Worm (Caenorhabditis elegans) whole organism, L4 larva: ENCODE results near the gene Y38E10A.35.

Experiments used
- F26F4.8 ChIP-seq: fragments of 200-800 bp; sonication (Bioruptor generic); conservative IDR thresholded peaks from 2 replicates; pipeline ENCODE4 v1.3.6; 2022; ENCODE audit warnings: missing genetic modification characterization, missing compliant biosample characterization
- F49E8.2 ChIP-seq: sonication (generic microtip); optimal IDR thresholded peaks from 2 replicates; lab custom pipeline; 2016; ENCODE audit warnings: missing compliant biosample characterization, mild to moderate bottlenecking, missing genetic modification characterization, borderline replicate concordance
- T26A8.4 ChIP-seq: fragments of 200-800 bp; sonication (Bioruptor generic); IDR thresholded peaks from 2 replicates; pipeline ENCODE4 v1.3.6; 2022; ENCODE audit warnings: missing genetic modification characterization, missing compliant biosample characterization
- Y105C5A.15 ChIP-seq: fragments of 200-800 bp; sonication (Bioruptor generic); IDR thresholded peaks from 2 replicates; pipeline ENCODE4 v1.3.6; 2022; ENCODE audit warnings: missing genetic modification characterization, missing compliant biosample characterization
- Y75B8A.6 ChIP-seq: fragments of 200-800 bp; sonication (Bioruptor generic); IDR thresholded peaks from 2 replicates; pipeline ENCODE4 v1.3.6; 2022; ENCODE audit warnings: missing genetic modification reagents, missing genetic modification characterization, missing compliant biosample characterization
- ZK546.5 ChIP-seq, 2 experiments: sonication (generic microtip); optimal IDR thresholded peaks; 2 replicates each; lab custom pipeline; 2017; ENCODE audit warnings: missing biosample characterization in 2 of 2, missing genetic modification characterization in 2 of 2
- aly-2 ChIP-seq: sonication (generic microtip); optimal IDR thresholded peaks from 2 replicates; lab custom pipeline; 2018; ENCODE audit warnings: missing biosample characterization, missing genetic modification characterization
- arid-1 ChIP-seq: fragments of 200-800 bp; sonication (Bioruptor generic); conservative IDR thresholded peaks from 2 replicates; pipeline ENCODE4 v1.3.6; 2022; ENCODE audit warnings: missing genetic modification reagents, missing genetic modification characterization, missing compliant biosample characterization
- ceh-28 ChIP-seq: fragments of 150-350 bp; optimal IDR thresholded peaks from 2 replicates; lab custom pipeline; 2014; ENCODE audit warnings: missing biosample characterization, missing genetic modification reagents, missing genetic modification characterization
- ceh-44 ChIP-seq: fragments of 200-800 bp; sonication (Bioruptor generic); IDR thresholded peaks from 2 replicates; pipeline ENCODE4 v1.3.6; 2022; ENCODE audit warnings: missing genetic modification reagents, missing genetic modification characterization, missing compliant biosample characterization
- ceh-62 ChIP-seq: sonication (generic microtip); optimal IDR thresholded peaks from 2 replicates; lab custom pipeline; 2017; ENCODE audit warnings: missing biosample characterization, missing genetic modification characterization
- ceh-82 ChIP-seq: sonication (generic microtip); optimal IDR thresholded peaks from 2 replicates; lab custom pipeline; 2017; ENCODE audit warnings: missing biosample characterization, missing genetic modification characterization
- ces-1 ChIP-seq: fragments of 150-350 bp; sonication (generic microtip); optimal IDR thresholded peaks from 4 replicates; lab custom pipeline; 2014; ENCODE audit warnings: missing biosample characterization, missing genetic modification reagents, missing genetic modification characterization
- cey-2 ChIP-seq: sonication (generic microtip); optimal IDR thresholded peaks from 3 replicates; lab custom pipeline; 2017; ENCODE audit warnings: missing genetic modification characterization, mild to moderate bottlenecking, missing compliant biosample characterization, antibody characterized with exemption, borderline replicate concordance; ENCODE audit not compliant: insufficient read depth
- daf-12 ChIP-seq: fragments of 150-350 bp; optimal IDR thresholded peaks from 2 replicates; lab custom pipeline; 2014; ENCODE audit warnings: missing biosample characterization, missing genetic modification reagents, missing genetic modification characterization
- dmd-6 ChIP-seq: fragments of 200-800 bp; sonication (Bioruptor generic); IDR thresholded peaks from 2 replicates; pipeline ENCODE4 v1.3.6; 2022; ENCODE audit warnings: missing genetic modification reagents, missing genetic modification characterization, missing compliant biosample characterization
- dmd-9 ChIP-seq: fragments of 200-800 bp; sonication (Bioruptor generic); IDR thresholded peaks from 2 replicates; pipeline ENCODE4 v1.3.6; 2022; ENCODE audit warnings: missing genetic modification reagents, missing genetic modification characterization, missing compliant biosample characterization
- dve-1 ChIP-seq: sonication (generic microtip); optimal IDR thresholded peaks from 2 replicates; lab custom pipeline; 2017; ENCODE audit warnings: antibody characterized with exemption, mild to moderate bottlenecking, missing genetic modification characterization, missing compliant biosample characterization; ENCODE audit not compliant: insufficient read depth
- hif-1 ChIP-seq, 2 experiments: sonication (generic microtip); optimal IDR thresholded peaks; 2 replicates each; lab custom pipeline; 2016 to 2017; ENCODE audit warnings: missing compliant biosample characterization in 2 of 2, missing genetic modification characterization in 2 of 2, missing genetic modification reagents in 2 of 2, missing genotype in 2 of 2, mild to moderate bottlenecking in 1 of 2
- lin-13 ChIP-seq: fragments of 150-350 bp; optimal IDR thresholded peaks from 2 replicates; lab custom pipeline; 2014; ENCODE audit warnings: missing biosample characterization, missing genetic modification reagents, missing genetic modification characterization
- lin-38 ChIP-seq: fragments of 200-800 bp; sonication (Bioruptor generic); IDR thresholded peaks from 2 replicates; pipeline ENCODE4 v1.3.6; 2022; ENCODE audit warnings: missing genetic modification reagents, missing genetic modification characterization, missing compliant biosample characterization
- mdl-1 ChIP-seq, 2 experiments: fragments of 150-350 bp in 1 of 2; sonication (generic microtip) in 1 of 2; optimal IDR thresholded peaks; 2 replicates each; lab custom pipeline; 2014 to 2017; ENCODE audit warnings: missing biosample characterization in 2 of 2, missing genetic modification characterization in 2 of 2
- mep-1 ChIP-seq: fragments of 150-350 bp; sonication (generic microtip); optimal IDR thresholded peaks from 3 replicates; lab custom pipeline; 2014; ENCODE audit warnings: missing biosample characterization, missing genetic modification characterization
- mes-2 ChIP-seq: sonication (generic microtip); optimal IDR thresholded peaks from 2 replicates; lab custom pipeline; 2016; ENCODE audit warnings: missing genotype, mild to moderate bottlenecking, missing genetic modification characterization, missing compliant biosample characterization; ENCODE audit not compliant: poor library complexity, severe bottlenecking
- mxl-2 ChIP-seq: fragments of 200-800 bp; sonication (Bioruptor generic); conservative IDR thresholded peaks from 2 replicates; pipeline ENCODE4 v1.3.6; 2022; ENCODE audit warnings: missing genetic modification reagents, missing genetic modification characterization, missing compliant biosample characterization
- mxl-3 ChIP-seq: fragments of 200-800 bp; sonication (Bioruptor generic); optimal IDR thresholded peaks from 2 replicates; lab custom pipeline; 2018; ENCODE audit warnings: mild to moderate bottlenecking, missing genetic modification characterization, missing compliant biosample characterization
- nhr-102 ChIP-seq: sonication (generic microtip); optimal IDR thresholded peaks from 2 replicates; lab custom pipeline; 2016; ENCODE audit warnings: mild to moderate bottlenecking, missing genetic modification characterization, moderate library complexity, missing compliant biosample characterization
- nhr-25 ChIP-seq: sonication (generic microtip); optimal IDR thresholded peaks from 2 replicates; lab custom pipeline; 2017; ENCODE audit warnings: missing genetic modification characterization, mild to moderate bottlenecking, missing compliant biosample characterization, antibody characterized with exemption, moderate library complexity, borderline replicate concordance; ENCODE audit not compliant: insufficient read depth
- nhr-28 ChIP-seq: fragments of 150-350 bp; optimal IDR thresholded peaks from 2 replicates; lab custom pipeline; 2014; ENCODE audit warnings: missing biosample characterization, missing genetic modification characterization
- nhr-41 ChIP-seq: fragments of 200-800 bp; sonication (Bioruptor generic); IDR thresholded peaks from 2 replicates; pipeline ENCODE4 v1.3.6; 2022; ENCODE audit warnings: missing genetic modification reagents, missing genetic modification characterization, missing compliant biosample characterization
- nhr-42 ChIP-seq: fragments of 200-800 bp; sonication (Bioruptor generic); IDR thresholded peaks from 2 replicates; pipeline ENCODE4 v1.3.6; 2022; ENCODE audit warnings: missing genetic modification characterization, missing compliant biosample characterization
- nhr-48 ChIP-seq: sonication (generic microtip); optimal IDR thresholded peaks from 2 replicates; lab custom pipeline; 2016; ENCODE audit warnings: mild to moderate bottlenecking, missing genetic modification characterization, missing compliant biosample characterization
- nhr-6 ChIP-seq: fragments of 150-350 bp; optimal IDR thresholded peaks from 2 replicates; lab custom pipeline; 2014; ENCODE audit warnings: missing biosample characterization, missing genetic modification characterization
- pha-4 ChIP-seq, 2 experiments: fragments of 150-350 bp in 1 of 2; fragments of 200-800 bp in 1 of 2; sonication (Bioruptor generic) in 1 of 2; IDR thresholded peaks in 1 of 2; optimal IDR thresholded peaks in 1 of 2; 2 replicates each; pipeline versions ENCODE4 v1.3.6 to Lab custom; 2014 to 2022; ENCODE audit warnings: missing genetic modification characterization in 2 of 2, missing genetic modification reagents in 2 of 2, missing biosample characterization in 1 of 2, missing compliant biosample characterization in 1 of 2
- php-3 ChIP-seq: fragments of 200-800 bp; sonication (Bioruptor generic); IDR thresholded peaks from 2 replicates; pipeline ENCODE4 v1.3.6; 2022; ENCODE audit warnings: missing genetic modification reagents, missing genetic modification characterization, missing compliant biosample characterization
- saeg-2 ChIP-seq: fragments of 200-800 bp; sonication (Bioruptor generic); IDR thresholded peaks from 2 replicates; pipeline ENCODE4 v1.3.6; 2022; ENCODE audit warnings: missing genetic modification reagents, missing genetic modification characterization, missing compliant biosample characterization
- snpc-4 ChIP-seq: fragments of 150-350 bp; optimal IDR thresholded peaks from 2 replicates; lab custom pipeline; 2014; ENCODE audit warnings: missing biosample characterization, missing genetic modification characterization
- spr-1 ChIP-seq: sonication (generic microtip); optimal IDR thresholded peaks from 2 replicates; lab custom pipeline; 2016; ENCODE audit warnings: mild to moderate bottlenecking, missing genetic modification characterization, missing compliant biosample characterization
- spr-3 ChIP-seq: fragments of 200-800 bp; sonication (Bioruptor generic); optimal IDR thresholded peaks from 2 replicates; lab custom pipeline; 2018; ENCODE audit warnings: mild to moderate bottlenecking, missing genetic modification characterization, missing compliant biosample characterization
- tag-97 ChIP-seq: fragments of 200-800 bp; sonication (Bioruptor generic); IDR thresholded peaks from 2 replicates; pipeline ENCODE4 v1.3.6; 2022; ENCODE audit warnings: missing genetic modification characterization, missing compliant biosample characterization
- unc-130 ChIP-seq: sonication (generic microtip); optimal IDR thresholded peaks from 2 replicates; lab custom pipeline; 2016; ENCODE audit warnings: missing genetic modification reagents, missing genetic modification characterization, missing compliant biosample characterization
- unc-39 ChIP-seq: sonication (generic microtip); optimal IDR thresholded peaks from 2 replicates; lab custom pipeline; 2017; ENCODE audit warnings: missing biosample characterization, missing genetic modification characterization
- vab-7 ChIP-seq: fragments of 200-800 bp; sonication (Bioruptor generic); IDR thresholded peaks from 2 replicates; pipeline ENCODE4 v1.3.6; 2022; ENCODE audit warnings: missing genetic modification reagents, missing genetic modification characterization, missing compliant biosample characterization
- zag-1 ChIP-seq: fragments of 150-350 bp; optimal IDR thresholded peaks from 2 replicates; lab custom pipeline; 2014; ENCODE audit warnings: missing biosample characterization, missing genetic modification characterization
- zfp-3 ChIP-seq: fragments of 200-800 bp; sonication (Bioruptor generic); conservative IDR thresholded peaks from 2 replicates; pipeline ENCODE4 v1.3.6; 2022; ENCODE audit warnings: missing genetic modification reagents, missing genetic modification characterization, missing compliant biosample characterization
- zip-2 ChIP-seq: fragments of 150-350 bp; optimal IDR thresholded peaks from 2 replicates; lab custom pipeline; 2014; ENCODE audit warnings: missing biosample characterization, missing genetic modification characterization
- ztf-11 ChIP-seq: fragments of 150-350 bp; optimal IDR thresholded peaks from 2 replicates; lab custom pipeline; 2014; ENCODE audit warnings: missing biosample characterization, missing genetic modification characterization

Y38E10A.35 gene

ce11 chrII:12572760-12573159 is at the start of gene Y38E10A.35:
Gene Y38E10A.35 (minus strand): TSS chrII:12572860.
- TF ChIP-seq nhr-6 (no peak), mxl-3 (GFP tag; lab: Kevin White, UChicago) (no peak), ZK546.5 (tag; optimal IDR thresholded peaks at IDR 0.05; lab: Kevin White, UChicago) (no peak), F26F4.8 (GFP tag; lab: Robert Waterston, UW) (no peak), snpc-4 (tag; lab: Kevin White, UChicago) (no peak), nhr-102 (tag; lab: Kevin White, UChicago) (no peak), T26A8.4 (no peak), arid-1 (no peak), ceh-82 (tag; lab: Kevin White, UChicago) (no peak), zip-2 (tag; lab: Kevin White, UChicago) (no peak), ztf-11 (tag; lab: Kevin White, UChicago) (no peak), lin-38 (no peak), mxl-2 (GFP tag; lab: Robert Waterston, UW) (no peak), unc-39 (tag; lab: Kevin White, UChicago) (no peak), zfp-3 (no peak), nhr-25 (tag; lab: Kevin White, UChicago) (no peak), nhr-42 (no peak), spr-3 (GFP tag; lab: Kevin White, UChicago) (no peak), spr-1 (tag; lab: Kevin White, UChicago) (no peak)
- TF ChIP-seq, all 104 proteins: peak for 0

- no peak for TF ChIP-seq snpc-4 (tag; lab: Kevin White, UChicago)
- no peak for TF ChIP-seq nhr-25 (tag; lab: Kevin White, UChicago)
- TF ChIP-seq Y105C5A.15 (GFP tag; lab: Robert Waterston, UW), result no peak
- TF ChIP-seq F26F4.8 (GFP tag; lab: Robert Waterston, UW), result no peak
- TF ChIP-seq mdl-1 (tag; optimal IDR thresholded peaks at IDR 0.05; lab: Kevin White, UChicago), result peak in 1 of 2 experiments; percentile 68
- peak in 1 of 2 experiments; percentile 71 for TF ChIP-seq hif-1 (tag; optimal IDR thresholded peaks at IDR 0.05; lab: Kevin White, UChicago)
- no peak for TF ChIP-seq ceh-82 (tag; lab: Kevin White, UChicago)
- no peak for TF ChIP-seq aly-2 (tag; lab: Kevin White, UChicago)
- no peak for TF ChIP-seq zip-2 (tag; lab: Kevin White, UChicago)
- TF ChIP-seq mes-2 (tag; lab: Kevin White, UChicago), result no peak
- no peak for TF ChIP-seq mxl-2 (GFP tag; lab: Robert Waterston, UW)
- peak; percentile 79 for TF ChIP-seq nhr-28 (tag; lab: Kevin White, UChicago)
- TF ChIP-seq lin-13 (GFP tag; lab: Kevin White, UChicago), result no peak
- no peak for TF ChIP-seq mep-1
- TF ChIP-seq php-3 (GFP tag; lab: Robert Waterston, UW), result no peak
- TF ChIP-seq pha-4 (GFP tag; IDR thresholded peaks at IDR 0.05; lab: Robert Waterston, UW), result no peak
- TF ChIP-seq pha-4 (tag; optimal IDR thresholded peaks at IDR 0.05; lab: Kevin White, UChicago), result no peak
- no peak for TF ChIP-seq ceh-28 (tag; lab: Kevin White, UChicago)
- no peak for TF ChIP-seq unc-39 (tag; lab: Kevin White, UChicago)
- TF ChIP-seq cey-2 (tag; lab: Kevin White, UChicago), result no peak
- TF ChIP-seq dmd-9 (GFP tag; lab: Robert Waterston, UW), result no peak
- TF ChIP-seq dve-1 (tag; lab: Kevin White, UChicago), result no peak
- no peak for TF ChIP-seq nhr-41 (GFP tag; lab: Robert Waterston, UW)
- no peak for TF ChIP-seq unc-130 (GFP tag; lab: Kevin White, UChicago)
- TF ChIP-seq nhr-48, result no peak
- TF ChIP-seq ces-1 (GFP tag; lab: Kevin White, UChicago), result no peak
- TF ChIP-seq ceh-44 (GFP tag; lab: Robert Waterston, UW), result no peak
- TF ChIP-seq F49E8.2 (tag; lab: Kevin White, UChicago), result no peak
- TF ChIP-seq dmd-6 (GFP tag; lab: Robert Waterston, UW), result peak; percentile 40; the same call in 1 of the 2 replicates
- TF ChIP-seq ceh-62 (tag; lab: Kevin White, UChicago), result no peak
- no peak for TF ChIP-seq mxl-3 (GFP tag; lab: Kevin White, UChicago)
- no peak for TF ChIP-seq Y75B8A.6
- TF ChIP-seq tag-97 (GFP tag; lab: Robert Waterston, UW), result no peak
- no peak for TF ChIP-seq zag-1 (tag; lab: Kevin White, UChicago)
- no peak for TF ChIP-seq vab-7 (GFP tag; lab: Robert Waterston, UW)
- TF ChIP-seq saeg-2, result no peak
- TF ChIP-seq daf-12 (tag; lab: Kevin White, UChicago), result no peak
Measured at ce11 chrII:12621908-12622566, 49.4 kb upstream of the Y38E10A.35 start, which contains the start of gene nspe-8. Gene nspe-8 (minus strand): TSS chrII:12621958.
